Fruit fly (Drosophila melanogaster) whole organism, embryonic: ENCODE data around the gene bys.

Experiments
- CG3726 ChIP-seq: fragments of 200-800 bp; sonication (Bioruptor generic); IDR thresholded peaks from 3 replicates; pipeline ENCODE4, ENCODE4 v1.3.6; 2022; ENCODE audit warnings: missing biosample characterization, missing genetic modification characterization
- nerfin-1 ChIP-seq: fragments of 200-800 bp; sonication (Bioruptor generic); optimal IDR thresholded peaks from 3 replicates; lab custom pipeline; 2019; ENCODE audit warnings: missing biosample characterization, mild to moderate bottlenecking, missing genetic modification characterization, moderate library complexity

- peak; percentile 25 for TF ChIP-seq nerfin-1
- TF ChIP-seq CG3726 (GFP tag; lab: Robert Waterston, UW) = no peak
These were observed 43.4 kb downstream of the bys start for dm6 chrX:7944772-7945722.
